Fruit fly (Drosophila melanogaster): Measurements from ENCODE around the gene Myb.

Gene Myb

dm6 chrX:15866799-15867412 is 9.3 kb upstream of the Myb start:
- TF ChIP-seq noc (tag; optimal IDR thresholded peaks at IDR 0.05): no peak

dm6 chrX:15866032-15866431 is 8.4 kb upstream of the Myb start:
- TF ChIP-seq noc (tag; optimal IDR thresholded peaks at IDR 0.05): no peak

- TF ChIP-seq noc (tag; optimal IDR thresholded peaks at IDR 0.05): no peak
Observed at dm6 chrX:15860479-15860878, 2.9 kb upstream of the Myb start.

dm6 chrX:15859869-15860268 is 2.2 kb upstream of the Myb start, which contains the start of gene Gbeta13F:
Gbeta13F (plus strand) TSS chrX:15860115.
- TF ChIP-seq noc (tag; optimal IDR thresholded peaks at IDR 0.05): no peak

- TF ChIP-seq noc (tag; optimal IDR thresholded peaks at IDR 0.05): no peak
Observed at dm6 chrX:15859387-15859786, 1.8 kb upstream of the Myb start, which contains the start of gene AlkB. AlkB (minus strand) TSS chrX:15859487.

- TF ChIP-seq noc (tag; optimal IDR thresholded peaks at IDR 0.05): peak; percentile 42
Observed at dm6 chrX:15852815-15853542, 4.6 kb downstream of the Myb start, which contains the start of the genes UBL3 and CG15914. UBL3 (minus strand) TSS chrX:15853175. CG15914 (plus strand) TSS chrX:15853421.

- TF ChIP-seq noc (tag; optimal IDR thresholded peaks at IDR 0.05): no peak
Observed at dm6 chrX:15849021-15849420, 8.6 kb downstream of the Myb start, which contains the start of gene sun. sun (minus strand) TSS chrX:15849258.

dm6 chrX:15844139-15844538 is 13.5 kb downstream of the Myb start, which contains the start of the genes ArgRS and CG8578:
ArgRS (minus strand) TSS chrX:15844145.
CG8578 (plus strand) TSS chrX:15844476.
- peak; percentile 74 for TF ChIP-seq noc (tag; optimal IDR thresholded peaks at IDR 0.05)

- TF ChIP-seq noc (tag; optimal IDR thresholded peaks at IDR 0.05): no peak
Observed at dm6 chrX:15841346-15841745, 16.3 kb downstream of the Myb start.

- no peak for TF ChIP-seq noc (tag; optimal IDR thresholded peaks at IDR 0.05)
Observed at dm6 chrX:15840003-15840402, 17.6 kb downstream of the Myb start.

- TF ChIP-seq noc (tag; optimal IDR thresholded peaks at IDR 0.05): no peak
Observed at dm6 chrX:15837530-15837929, 20.1 kb downstream of the Myb start, which contains the start of gene CG8565. CG8565 (plus strand) TSS chrX:15837830.

- no peak for TF ChIP-seq noc (tag; optimal IDR thresholded peaks at IDR 0.05)
Observed at dm6 chrX:15835393-15835792, 22.2 kb downstream of the Myb start, which contains the start of gene Chc. Chc (minus strand) TSS chrX:15835490.

- no peak for TF ChIP-seq noc (tag; optimal IDR thresholded peaks at IDR 0.05)
Observed at dm6 chrX:15834594-15835236, 22.9 kb downstream of the Myb start.

dm6 chrX:15833957-15834356 is 23.7 kb downstream of the Myb start:
- no peak for TF ChIP-seq noc (tag; optimal IDR thresholded peaks at IDR 0.05)

dm6 chrX:15822363-15822762 is 35.3 kb downstream of the Myb start:
- no peak for TF ChIP-seq noc (tag; optimal IDR thresholded peaks at IDR 0.05)

- TF ChIP-seq noc (tag; optimal IDR thresholded peaks at IDR 0.05): no peak
Observed at dm6 chrX:15818608-15819184, 38.9 kb downstream of the Myb start.
